Worm (Caenorhabditis elegans): ENCODE data around the gene F02C12.3.

Gene F02C12.3

ce11 chrX:13396550-13397023 lies at the start of gene F02C12.3:
Gene F02C12.3, plus strand, starts transcription at chrX:13396973.
- TF ChIP-seq dpff-1 (tag; optimal IDR thresholded peaks at IDR 0.05) = no peak
- no peak for TF ChIP-seq ceh-91 (GFP tag; IDR thresholded peaks at IDR 0.05)
- TF ChIP-seq F33H1.4 (GFP tag; IDR thresholded peaks at IDR 0.05) = no peak
- no peak for TF ChIP-seq lir-1 (GFP tag; conservative IDR thresholded peaks at IDR 0.05)
- TF ChIP-seq lin-40 (tag; optimal IDR thresholded peaks at IDR 0.05) = peak; percentile 80
- TF ChIP-seq attf-6 (GFP tag; IDR thresholded peaks at IDR 0.05) = no peak
- no peak for TF ChIP-seq rpc-1 (optimal IDR thresholded peaks at IDR 0.05)
- TF ChIP-seq rpc-1 (tag; optimal IDR thresholded peaks at IDR 0.05) = no peak
- no peak for TF ChIP-seq zim-3 (tag; optimal IDR thresholded peaks at IDR 0.05)
- no peak for TF ChIP-seq sdz-38 (tag; optimal IDR thresholded peaks at IDR 0.05)
- TF ChIP-seq snpc-4 (GFP tag; optimal IDR thresholded peaks at IDR 0.05) = no peak
- TF ChIP-seq snpc-4 (tag; optimal IDR thresholded peaks at IDR 0.05) = peak in 1 of 4 experiments; percentile 1
- TF ChIP-seq lsl-1 (GFP tag; optimal IDR thresholded peaks at IDR 0.05) = no peak
- no peak for TF ChIP-seq let-526 (GFP tag; IDR thresholded peaks at IDR 0.05)
- TF ChIP-seq nhr-80 (tag; optimal IDR thresholded peaks at IDR 0.05) = no peak
- TF ChIP-seq cebp-2 (GFP tag; IDR thresholded peaks at IDR 0.05) = no peak
- TF ChIP-seq bed-2 (GFP tag; IDR thresholded peaks at IDR 0.05) = no peak
- no peak for TF ChIP-seq lin-35 (GFP tag; optimal IDR thresholded peaks at IDR 0.05)
- no peak for TF ChIP-seq hmg-20 (GFP tag; IDR thresholded peaks at IDR 0.05)
- TF ChIP-seq pbrm-1 (GFP tag; IDR thresholded peaks at IDR 0.05) = no peak
- TF ChIP-seq tbp1 (GFP tag; optimal IDR thresholded peaks at IDR 0.05) = no peak
- no peak for TF ChIP-seq Y53F4B.3 (GFP tag; IDR thresholded peaks at IDR 0.05)
- TF ChIP-seq hlh-26 (GFP tag; conservative IDR thresholded peaks at IDR 0.05) = no peak
- TF ChIP-seq K11D2.4 (GFP tag; IDR thresholded peaks at IDR 0.05) = no peak
- TF ChIP-seq atf-7 (tag; optimal IDR thresholded peaks at IDR 0.05) = no peak
- TF ChIP-seq F23B12.7 (tag; optimal IDR thresholded peaks at IDR 0.05; ENCODE audit: insufficient read depth) = no peak
- no peak for TF ChIP-seq nfya-2 (GFP tag; IDR thresholded peaks at IDR 0.05)
- no peak for TF ChIP-seq snpc-1.3 (tag; optimal IDR thresholded peaks at IDR 0.05; ENCODE audit: insufficient read depth)
- no peak for TF ChIP-seq chd-7 (tag; optimal IDR thresholded peaks at IDR 0.05)
- no peak for TF ChIP-seq lag-1 (GFP tag; IDR thresholded peaks at IDR 0.05)
- TF ChIP-seq ama-1 (optimal IDR thresholded peaks at IDR 0.05) = no peak
- no peak for TF ChIP-seq ama-1 (GFP tag; optimal IDR thresholded peaks at IDR 0.05)
- TF ChIP-seq attf-3 (GFP tag; conservative IDR thresholded peaks at IDR 0.05) = peak; percentile 99
- no peak for TF ChIP-seq ceh-27 (GFP tag; optimal IDR thresholded peaks at IDR 0.05)
- no peak for TF ChIP-seq mel-28 (tag; optimal IDR thresholded peaks at IDR 0.05; ENCODE audit: borderline replicate concordance)
- no peak for TF ChIP-seq B0336.3 (GFP tag; IDR thresholded peaks at IDR 0.05)
- no peak for TF ChIP-seq B0035.1 (tag; optimal IDR thresholded peaks at IDR 0.05)
- peak; percentile 30 for TF ChIP-seq ZK185.1 (tag; optimal IDR thresholded peaks at IDR 0.05; ENCODE audit: poor library complexity, severe bottlenecking)
- TF ChIP-seq D2030.7 (GFP tag; IDR thresholded peaks at IDR 0.05) = no peak
- peak; percentile 50; the same call in 1 of the 2 replicates for TF ChIP-seq mcd-1 (GFP tag; IDR thresholded peaks at IDR 0.05)
- no peak for TF ChIP-seq dox-1 (GFP tag; IDR thresholded peaks at IDR 0.05)
- no peak for TF ChIP-seq hlh-12 (tag; optimal IDR thresholded peaks at IDR 0.05)
- no peak for TF ChIP-seq ztf-28 (GFP tag; IDR thresholded peaks at IDR 0.05)
- TF ChIP-seq madf-3 (GFP tag; IDR thresholded peaks at IDR 0.05) = no peak
- no peak for TF ChIP-seq madf-8 (GFP tag; conservative IDR thresholded peaks at IDR 0.05)
- TF ChIP-seq ccch-3 (GFP tag; optimal IDR thresholded peaks at IDR 0.05) = no peak
- TF ChIP-seq mxl-1 (tag; optimal IDR thresholded peaks at IDR 0.05) = no peak
- peak in 1 of 2 experiments; percentile 23 for TF ChIP-seq let-607 (tag; optimal IDR thresholded peaks at IDR 0.05)
- no peak for TF ChIP-seq Y53G8AR.9 (GFP tag; conservative IDR thresholded peaks at IDR 0.05)
- TF ChIP-seq F39B2.1 (GFP tag; IDR thresholded peaks at IDR 0.05) = no peak
